Fruit fly (Drosophila melanogaster) S2 (cell line): ENCODE results near the gene CG32023.

Source experiments
- CG8478 ChIP-seq: fragments of >200 bp; optimal IDR thresholded peaks from 2 replicates; lab custom pipeline; 2018
- CTCF ChIP-seq, 2 experiments: fragments of >200 bp; optimal IDR thresholded peaks; 2 replicates each; lab custom pipeline; 2018

- no peak for TF ChIP-seq CG8478
- TF ChIP-seq CTCF (optimal IDR thresholded peaks at IDR 0.05; lab: Kevin White, UChicago): no peak
These were observed 1.9 kb downstream of the CG32023 start, which contains the start of the genes CG13311 and CG34426 for dm6 chr3L:8802064-8802463.
